Fruit fly (Drosophila melanogaster) whole organism, embryonic: Measurements from ENCODE around the gene CG10492.

Source experiments
- Ada2b ChIP-seq: fragments of 200-800 bp; sonication (Bioruptor generic); IDR thresholded peaks from 2 replicates; pipeline ENCODE4 v1.3.6; 2022; ENCODE audit warnings: missing biosample characterization, missing genetic modification characterization
- Aef1 ChIP-seq: fragments of 200-800 bp; sonication (Bioruptor generic); IDR thresholded peaks from 3 replicates; pipeline ENCODE4 v1.3.6; 2022; ENCODE audit warnings: missing biosample characterization, missing genetic modification characterization
- Atf-2 ChIP-seq: fragments of 200-800 bp; sonication (Bioruptor generic); optimal IDR thresholded peaks from 2 replicates; lab custom pipeline; 2016; ENCODE audit warnings: missing biosample characterization, missing genetic modification characterization
- C15 ChIP-seq: fragments of 200-800 bp; sonication (Bioruptor generic); IDR thresholded peaks from 3 replicates; pipeline ENCODE4 v1.3.6; 2022; ENCODE audit warnings: missing biosample characterization, missing genetic modification characterization
- CG10147 ChIP-seq: fragments of 200-800 bp; sonication (Bioruptor generic); optimal IDR thresholded peaks from 2 replicates; lab custom pipeline; 2019; ENCODE audit warnings: missing biosample characterization, mild to moderate bottlenecking, missing genetic modification characterization, moderate library complexity
- CG10565 ChIP-seq: fragments of 200-800 bp; sonication (Bioruptor generic); optimal IDR thresholded peaks from 3 replicates; lab custom pipeline; 2016; ENCODE audit warnings: missing biosample characterization, mild to moderate bottlenecking, missing genetic modification characterization
- CG10979 ChIP-seq: fragments of 200-800 bp; sonication (Bioruptor generic); optimal IDR thresholded peaks from 2 replicates; lab custom pipeline; 2018; ENCODE audit warnings: missing biosample characterization, mild to moderate bottlenecking, missing genetic modification characterization, moderate library complexity
- CG11695 ChIP-seq: fragments of 200-800 bp; sonication (Bioruptor generic); IDR thresholded peaks from 3 replicates; pipeline ENCODE4 v1.3.6; 2022; ENCODE audit warnings: missing biosample characterization, missing genetic modification characterization
- CG11696 ChIP-seq: fragments of 200-800 bp; sonication (Bioruptor generic); IDR thresholded peaks from 2 replicates; pipeline ENCODE4 v1.3.6; 2022; ENCODE audit warnings: missing biosample characterization, missing genetic modification characterization
- CG11723 ChIP-seq: fragments of 200-800 bp; sonication (Bioruptor generic); optimal IDR thresholded peaks from 2 replicates; lab custom pipeline; 2017; ENCODE audit warnings: missing biosample characterization, mild to moderate bottlenecking, missing genetic modification characterization
- CG12744 ChIP-seq: fragments of 200-800 bp; sonication (Bioruptor generic); optimal IDR thresholded peaks from 2 replicates; lab custom pipeline; 2016; ENCODE audit warnings: missing biosample characterization, missing genetic modification characterization
- CG14710 ChIP-seq: fragments of 200-800 bp; sonication (Bioruptor generic); optimal IDR thresholded peaks from 3 replicates; lab custom pipeline; 2019; ENCODE audit warnings: missing biosample characterization, mild to moderate bottlenecking, missing genetic modification characterization, moderate library complexity
- CG30403 ChIP-seq: fragments of 200-800 bp; sonication (Bioruptor generic); optimal IDR thresholded peaks from 3 replicates; lab custom pipeline; 2016; ENCODE audit warnings: missing biosample characterization, missing genetic modification characterization
- CG31365 ChIP-seq: fragments of 200-800 bp; sonication (Bioruptor generic); optimal IDR thresholded peaks from 2 replicates; lab custom pipeline; 2018; ENCODE audit warnings: missing biosample characterization, mild to moderate bottlenecking, missing genetic modification characterization
- CG3847 ChIP-seq: fragments of 200-800 bp; sonication (Bioruptor generic); IDR thresholded peaks from 2 replicates; pipeline ENCODE4 v1.3.6; 2022; ENCODE audit warnings: missing biosample characterization, missing genetic modification characterization
- CG4617 ChIP-seq: fragments of 200-800 bp; sonication (Bioruptor generic); optimal IDR thresholded peaks from 3 replicates; lab custom pipeline; 2016; ENCODE audit warnings: missing biosample characterization, missing genetic modification characterization, borderline replicate concordance
- CG6175 ChIP-seq: fragments of 200-800 bp; sonication (Bioruptor generic); IDR thresholded peaks from 3 replicates; pipeline ENCODE4 v1.3.6; 2022; ENCODE audit warnings: missing biosample characterization, missing genetic modification characterization
- CG6791 ChIP-seq: fragments of 200-800 bp; sonication (Bioruptor generic); IDR thresholded peaks from 3 replicates; pipeline ENCODE4 v1.3.6; 2022; ENCODE audit warnings: missing biosample characterization, missing genetic modification characterization; ENCODE audit not compliant: partially characterized antibody
- CG7963 ChIP-seq: fragments of 200-800 bp; sonication (Bioruptor generic); IDR thresholded peaks from 3 replicates; pipeline ENCODE4 v1.3.6; 2022; ENCODE audit warnings: missing biosample characterization, missing genetic modification characterization; ENCODE audit not compliant: partially characterized antibody
- CG8281 ChIP-seq: fragments of 200-800 bp; sonication (Bioruptor generic); optimal IDR thresholded peaks from 2 replicates; lab custom pipeline; 2018; ENCODE audit warnings: missing biosample characterization, mild to moderate bottlenecking, missing genetic modification characterization, moderate library complexity
- CG8290 ChIP-seq, 3 experiments: fragments of 200-800 bp; sonication (Bioruptor generic); optimal IDR thresholded peaks; 2 replicates each; lab custom pipeline; 2016 to 2019; ENCODE audit warnings: missing biosample characterization in 3 of 3, missing genetic modification characterization in 3 of 3, mild to moderate bottlenecking in 2 of 3, moderate library complexity in 1 of 3
- CG9609 ChIP-seq: fragments of 200-800 bp; sonication (Bioruptor generic); optimal IDR thresholded peaks from 3 replicates; lab custom pipeline; 2016; ENCODE audit warnings: missing biosample characterization, missing genetic modification characterization
- CG9797 ChIP-seq: fragments of 200-800 bp; sonication (Bioruptor generic); optimal IDR thresholded peaks from 3 replicates; lab custom pipeline; 2018; ENCODE audit warnings: missing biosample characterization, mild to moderate bottlenecking, missing genetic modification characterization
- Chrac-16 ChIP-seq: fragments of 200-800 bp; sonication (Bioruptor generic); optimal IDR thresholded peaks from 3 replicates; lab custom pipeline; 2016; ENCODE audit warnings: missing biosample characterization, missing genetic modification characterization
- HLH3B ChIP-seq: fragments of 200-800 bp; sonication (Bioruptor generic); IDR thresholded peaks from 2 replicates; pipeline ENCODE4 v1.3.6; 2022; ENCODE audit warnings: missing biosample characterization, missing genetic modification characterization
- Hr39 ChIP-seq: fragments of >200 bp; optimal IDR thresholded peaks from 2 replicates; lab custom pipeline; 2017
- Med ChIP-seq: fragments of 200-800 bp; sonication (Bioruptor generic); peaks from one replicate; lab custom pipeline; 2016; ENCODE audit warnings: missing biosample characterization, missing genetic modification characterization, mild to moderate bottlenecking, inconsistent platforms, moderate library complexity
- NK7.1 ChIP-seq: fragments of 200-800 bp; sonication (Bioruptor generic); optimal IDR thresholded peaks from 3 replicates; lab custom pipeline; 2016; ENCODE audit warnings: missing biosample characterization, missing genetic modification characterization
- PHDP ChIP-seq: fragments of 200-800 bp; sonication (Bioruptor generic); optimal IDR thresholded peaks from 3 replicates; lab custom pipeline; 2018; ENCODE audit warnings: missing biosample characterization, mild to moderate bottlenecking, missing genetic modification characterization, moderate library complexity
- Sry-β ChIP-seq: fragments of 200-800 bp; sonication (Bioruptor generic); optimal IDR thresholded peaks from 2 replicates; lab custom pipeline; 2018; ENCODE audit warnings: missing biosample characterization, mild to moderate bottlenecking, missing genetic modification characterization, moderate library complexity
- TFAM ChIP-seq: fragments of 200-800 bp; sonication (Bioruptor generic); optimal IDR thresholded peaks from 2 replicates; lab custom pipeline; 2017; ENCODE audit warnings: missing biosample characterization, missing genetic modification characterization, inconsistent platforms
- Tbp ChIP-seq: fragments of >200 bp; optimal IDR thresholded peaks from 2 replicates; lab custom pipeline; 2018; ENCODE audit warnings: missing biosample characterization, missing genetic modification characterization
- Vsx1 ChIP-seq: fragments of 200-800 bp; sonication (Bioruptor generic); optimal IDR thresholded peaks from 2 replicates; lab custom pipeline; 2017; ENCODE audit warnings: missing biosample characterization, mild to moderate bottlenecking, missing genetic modification characterization, missing genetic modification reagents
- Xrp1 ChIP-seq: fragments of 200-800 bp; sonication (Bioruptor generic); IDR thresholded peaks from 2 replicates; pipeline ENCODE4 v1.3.6; 2022; ENCODE audit warnings: missing biosample characterization, missing genetic modification characterization
- ap ChIP-seq: fragments of 200-800 bp; sonication (Bioruptor generic); IDR thresholded peaks from 2 replicates; pipeline ENCODE4 v1.3.6; 2022; ENCODE audit warnings: missing biosample characterization, missing genetic modification characterization
- bbx ChIP-seq: fragments of 200-800 bp; sonication (Bioruptor generic); IDR thresholded peaks from 2 replicates; pipeline ENCODE4 v1.3.6; 2022; ENCODE audit warnings: missing biosample characterization, missing genetic modification characterization; ENCODE audit not compliant: partially characterized antibody
- dimm ChIP-seq: fragments of 200-800 bp; sonication (Bioruptor generic); IDR thresholded peaks from 2 replicates; pipeline ENCODE4 v1.3.6; 2022; ENCODE audit warnings: missing biosample characterization, missing genetic modification characterization
- dysf ChIP-seq: fragments of 200-800 bp; sonication (Bioruptor generic); IDR thresholded peaks from 3 replicates; pipeline ENCODE4 v1.3.6; 2022; ENCODE audit warnings: missing biosample characterization, missing genetic modification characterization
- ewg ChIP-seq: fragments of 200-800 bp; sonication (Bioruptor generic); optimal IDR thresholded peaks from 3 replicates; lab custom pipeline; 2017; ENCODE audit warnings: mild to moderate bottlenecking, missing biosample characterization, missing genetic modification reagents, missing genetic modification characterization
- ham ChIP-seq: fragments of 200-800 bp; sonication (Bioruptor generic); IDR thresholded peaks from 2 replicates; pipeline ENCODE4 v1.3.6; 2022; ENCODE audit warnings: missing biosample characterization, missing genetic modification characterization
- hth ChIP-seq: fragments of >200 bp; optimal IDR thresholded peaks from 2 replicates; lab custom pipeline; 2017; ENCODE audit warnings: inconsistent platforms
- lmd ChIP-seq: fragments of 200-800 bp; sonication (Bioruptor generic); IDR thresholded peaks from 2 replicates; pipeline ENCODE4 v1.3.6; 2022; ENCODE audit warnings: missing biosample characterization, missing genetic modification characterization
- pb ChIP-seq: fragments of 200-800 bp; sonication (Bioruptor generic); optimal IDR thresholded peaks from 3 replicates; lab custom pipeline; 2016; ENCODE audit warnings: missing biosample characterization, missing genetic modification characterization
- run ChIP-seq: fragments of 200-800 bp; sonication (Bioruptor generic); optimal IDR thresholded peaks from 3 replicates; lab custom pipeline; 2018; ENCODE audit warnings: missing biosample characterization, mild to moderate bottlenecking, missing genetic modification characterization
- sens-2 ChIP-seq: fragments of 200-800 bp; sonication (Bioruptor generic); IDR thresholded peaks from 2 replicates; pipeline ENCODE4 v1.3.6; 2022; ENCODE audit warnings: missing biosample characterization, missing genetic modification characterization
- seq ChIP-seq: fragments of 200-800 bp; sonication (Bioruptor generic); IDR thresholded peaks from 2 replicates; pipeline ENCODE4 v1.3.6; 2022; ENCODE audit warnings: missing biosample characterization, missing genetic modification characterization
- sob ChIP-seq: fragments of 200-800 bp; sonication (Bioruptor generic); IDR thresholded peaks from 2 replicates; pipeline ENCODE4 v1.3.6; 2022; ENCODE audit warnings: missing biosample characterization, missing genetic modification characterization
- tgo ChIP-seq: fragments of 200-800 bp; sonication (Bioruptor generic); IDR thresholded peaks from 3 replicates; pipeline ENCODE4 v1.3.6; 2022; ENCODE audit warnings: missing biosample characterization, missing genetic modification characterization
- vnd ChIP-seq: fragments of 200-800 bp; sonication (Bioruptor generic); IDR thresholded peaks from 3 replicates; pipeline ENCODE4 v1.3.6; 2022; ENCODE audit warnings: missing biosample characterization, missing genetic modification characterization; ENCODE audit not compliant: partially characterized antibody

The CG10492 gene

dm6 chr2L:19021278-19022220 lies 32.3 kb upstream of the CG10492 start (continued):
- no peak for TF ChIP-seq vnd (GFP tag; lab: Robert Waterston, UW)
- TF ChIP-seq TFAM (GFP tag; lab: Kevin White, UChicago) = no peak
- TF ChIP-seq CG10979 = peak; percentile 75
- TF ChIP-seq Xrp1 (GFP tag; lab: Robert Waterston, UW) = peak; percentile 79
- TF ChIP-seq Tbp (GFP tag; lab: Kevin White, UChicago) = no peak
- peak; percentile 62 for TF ChIP-seq Vsx1 (GFP tag; lab: Kevin White, UChicago)
- no peak for TF ChIP-seq CG7963 (GFP tag; lab: Robert Waterston, UW)
- peak; percentile 86 for TF ChIP-seq CG10147 (GFP tag; lab: Kevin White, UChicago)
- TF ChIP-seq Sry-β (GFP tag; lab: Kevin White, UChicago) = no peak
- peak; percentile 77 for TF ChIP-seq seq (GFP tag; lab: Robert Waterston, UW)
- TF ChIP-seq CG31365 = peak; percentile 25
- peak; percentile 80 for TF ChIP-seq CG30403 (GFP tag; lab: Kevin White, UChicago)
- TF ChIP-seq CG6175 (GFP tag; lab: Robert Waterston, UW) = no peak
- no peak for TF ChIP-seq ham (GFP tag; lab: Robert Waterston, UW)
- TF ChIP-seq run (tag; lab: Kevin White, UChicago) = peak; percentile 72
- no peak for TF ChIP-seq CG9609
- no peak for TF ChIP-seq CG6791 (GFP tag; lab: Robert Waterston, UW)
- TF ChIP-seq Ada2b (GFP tag; lab: Robert Waterston, UW) = peak; percentile 65
- TF ChIP-seq bbx (GFP tag; lab: Robert Waterston, UW) = no peak
- TF ChIP-seq hth (lab: Kevin White, UChicago) = no peak
- TF ChIP-seq Hr39 (lab: Kevin White, UChicago) = no peak
- peak; percentile 55 for TF ChIP-seq CG11723 (GFP tag; lab: Kevin White, UChicago)
- TF ChIP-seq Aef1 = peak; percentile 41; the same call in 2 of the 3 replicates
- TF ChIP-seq dimm (GFP tag; lab: Robert Waterston, UW) = no peak
- peak; percentile 73 for TF ChIP-seq Med (GFP tag; lab: Kevin White, UChicago)
- peak; percentile 86 for TF ChIP-seq tgo (GFP tag; lab: Robert Waterston, UW)
- no peak for TF ChIP-seq CG12744 (GFP tag; lab: Kevin White, UChicago)
- TF ChIP-seq CG11696 (GFP tag; lab: Robert Waterston, UW) = no peak
- peak; percentile 85 for TF ChIP-seq PHDP (tag; lab: Kevin White, UChicago)
- TF ChIP-seq NK7.1 (GFP tag; lab: Kevin White, UChicago) = no peak
- TF ChIP-seq CG10565 (GFP tag; lab: Kevin White, UChicago) = no peak
- peak; percentile 38; the same call in 1 of the 2 replicates for TF ChIP-seq ap (GFP tag; lab: Robert Waterston, UW)
- TF ChIP-seq CG3847 (GFP tag; lab: Robert Waterston, UW) = peak; percentile 69
- TF ChIP-seq C15 (GFP tag; lab: Robert Waterston, UW) = no peak
- no peak for TF ChIP-seq CG9797
- peak; percentile 76 for TF ChIP-seq lmd
- peak; percentile 87 for TF ChIP-seq dysf (GFP tag; lab: Robert Waterston, UW)
- peak; percentile 79 for TF ChIP-seq CG11695 (GFP tag; lab: Robert Waterston, UW)
- peak; percentile 56 for TF ChIP-seq CG14710 (tag; lab: Kevin White, UChicago)
- TF ChIP-seq pb = no peak
- TF ChIP-seq sob (GFP tag; lab: Robert Waterston, UW) = peak; percentile 78
- peak; percentile 63 for TF ChIP-seq Chrac-16 (GFP tag; lab: Kevin White, UChicago)
- peak; percentile 1 for TF ChIP-seq Atf-2 (GFP tag; lab: Kevin White, UChicago)
- peak; percentile 58; the same call in 1 of the 2 replicates for TF ChIP-seq HLH3B (GFP tag; lab: Robert Waterston, UW)
- TF ChIP-seq CG4617 = no peak
- TF ChIP-seq CG8281 (tag; lab: Kevin White, UChicago) = peak; percentile 39
- peak; percentile 69 for TF ChIP-seq ewg (GFP tag; lab: Kevin White, UChicago)
- TF ChIP-seq CG8290 (GFP tag; optimal IDR thresholded peaks at IDR 0.05; lab: Kevin White, UChicago) = peak; percentile 25
- TF ChIP-seq CG8290 (tag; optimal IDR thresholded peaks at IDR 0.05; lab: Kevin White, UChicago) = no peak
- peak; percentile 22; the same call in 1 of the 2 replicates for TF ChIP-seq sens-2 (GFP tag; lab: Robert Waterston, UW)
